Fruit fly (Drosophila melanogaster) whole organism: Measurements from ENCODE around the gene CG10702.

ENCODE experiments used
- CG8478 ChIP-seq: fragments of >200 bp; optimal IDR thresholded peaks from 2 replicates; lab custom pipeline; 2018; ENCODE audit warnings: inconsistent platforms
- Dll ChIP-seq: fragments of >200 bp; optimal IDR thresholded peaks from 2 replicates; lab custom pipeline; 2017
- EcR ChIP-seq, 2 experiments: fragments of >200 bp; optimal IDR thresholded peaks; 2 replicates each; lab custom pipeline; 2017; ENCODE audit warnings: missing biosample characterization in 2 of 2, missing genetic modification characterization in 2 of 2, missing genetic modification reagents in 2 of 2
- pan ChIP-seq: fragments of >200 bp; optimal IDR thresholded peaks from 2 replicates; lab custom pipeline; 2017
- psq ChIP-seq: fragments of >200 bp; optimal IDR thresholded peaks from 2 replicates; lab custom pipeline; 2017
- usp ChIP-seq: fragments of >200 bp; optimal IDR thresholded peaks from 2 replicates; lab custom pipeline; 2017; ENCODE audit warnings: missing biosample characterization, missing genetic modification characterization, mixed read lengths

DNA sequence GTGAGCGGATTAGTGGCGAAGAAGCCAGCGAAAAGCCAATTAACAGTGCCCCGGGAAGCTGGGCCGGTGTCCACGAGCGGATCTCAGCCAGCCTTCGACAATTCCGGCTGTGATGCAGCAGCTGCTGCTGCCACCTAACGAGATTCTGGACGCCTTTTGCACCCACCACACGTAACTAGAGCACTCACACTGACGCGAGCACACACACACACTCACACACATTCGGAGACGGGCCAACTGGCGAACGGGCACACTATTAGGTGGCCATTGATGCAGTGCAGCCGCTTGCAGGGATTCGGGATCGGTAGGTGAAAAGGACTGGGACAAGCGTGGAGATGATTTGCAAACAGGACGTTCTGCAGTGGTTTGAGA lies 15.1 kb downstream of the CG10702 start:
- no peak for TF ChIP-seq psq (lab: Kevin White, UChicago)
- TF ChIP-seq Dll: no peak
- no peak for TF ChIP-seq usp (GFP tag; lab: Kevin White, UChicago)
- TF ChIP-seq EcR (GFP tag; optimal IDR thresholded peaks at IDR 0.05; lab: Kevin White, UChicago): no peak
- no peak for TF ChIP-seq pan
- no peak for TF ChIP-seq CG8478 (lab: Kevin White, UChicago)
